Fruit fly (Drosophila melanogaster): ENCODE measurements around the gene CG5556.

DNA sequence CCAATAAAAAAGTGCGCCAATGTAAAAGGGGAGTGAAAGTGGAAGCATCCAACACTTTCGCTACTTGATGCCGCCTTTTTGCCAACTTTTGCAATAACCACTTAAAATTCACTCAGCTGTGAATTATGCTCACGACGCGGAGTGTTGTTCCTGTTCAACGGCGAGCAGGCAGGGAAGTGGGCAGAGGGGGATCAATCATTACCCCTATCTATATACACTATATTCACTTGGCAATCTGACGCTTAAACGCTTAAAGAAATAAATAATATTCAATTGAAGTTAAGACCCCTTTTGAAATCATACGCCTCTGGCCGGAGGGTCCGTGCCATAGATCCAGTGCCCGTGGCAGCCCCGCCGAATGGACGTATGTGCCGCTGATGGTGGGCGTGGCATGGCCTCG lies 37.4 kb downstream of the CG5556 start:
- TF ChIP-seq CG17802 (tag; optimal IDR thresholded peaks at IDR 0.05) (no peak), Dbx (GFP tag; IDR thresholded peaks at IDR 0.05) (peak; percentile 46; the same call in 1 of the 3 replicates), h (optimal IDR thresholded peaks at IDR 0.05) (no peak), crp (GFP tag; optimal IDR thresholded peaks at IDR 0.05) (no peak), CG10321 (GFP tag; IDR thresholded peaks at IDR 0.05) (no peak), Sox102F (GFP tag; optimal IDR thresholded peaks at IDR 0.05) (no peak), pnt (GFP tag; optimal IDR thresholded peaks at IDR 0.05) (no peak), NC2α (GFP tag; optimal IDR thresholded peaks at IDR 0.05) (no peak), kah (GFP tag; optimal IDR thresholded peaks at IDR 0.05) (no peak), Asciz (GFP tag; optimal IDR thresholded peaks at IDR 0.05) (no peak), Ssrp (tag; optimal IDR thresholded peaks at IDR 0.05) (no peak)

Data from whole organism, embryonic.